Worm (Caenorhabditis elegans): ENCODE measurements around the gene H03G16.1.

The H03G16.1 gene

ce11 chrX:15052385-15052784 lies 1.3 kb upstream of the H03G16.1 start, which contains the start of gene H03G16.6:
Gene H03G16.6 (plus strand): TSS chrX:15052685.
- no peak for TF ChIP-seq bed-3 (GFP tag; optimal IDR thresholded peaks at IDR 0.05)
- TF ChIP-seq M03D4.4 (tag; optimal IDR thresholded peaks at IDR 0.05) = no peak
- no peak for TF ChIP-seq snpc-4 (tag; optimal IDR thresholded peaks at IDR 0.05)
- no peak for TF ChIP-seq mls-2 (tag; optimal IDR thresholded peaks at IDR 0.05)
- no peak for TF ChIP-seq unc-39 (tag; optimal IDR thresholded peaks at IDR 0.05)
- no peak for TF ChIP-seq ceh-43 (GFP tag; optimal IDR thresholded peaks at IDR 0.05)
- no peak for TF ChIP-seq lin-13 (tag; optimal IDR thresholded peaks at IDR 0.05)
- TF ChIP-seq pha-4 (tag; optimal IDR thresholded peaks at IDR 0.05) = no peak
- TF ChIP-seq nhr-2 (tag; optimal IDR thresholded peaks at IDR 0.05) = no peak
- TF ChIP-seq elt-1 (tag; optimal IDR thresholded peaks at IDR 0.05; ENCODE audit: borderline replicate concordance, insufficient read depth) = no peak
- no peak for TF ChIP-seq blmp-1 (tag; optimal IDR thresholded peaks at IDR 0.05)
- no peak for TF ChIP-seq nhr-76 (tag; optimal IDR thresholded peaks at IDR 0.05)
- TF ChIP-seq ztf-11 (tag; optimal IDR thresholded peaks at IDR 0.05) = no peak
- no peak for TF ChIP-seq hlh-1 (tag; optimal IDR thresholded peaks at IDR 0.05)
- no peak for TF ChIP-seq lin-32 (GFP tag; optimal IDR thresholded peaks at IDR 0.05)
- TF ChIP-seq mab-5 (tag; optimal IDR thresholded peaks at IDR 0.05) = no peak

ce11 chrX:15055914-15056313 lies 2.2 kb downstream of the H03G16.1 start, which contains the start of gene H03G16.7:
Gene H03G16.7 (minus strand): TSS chrX:15056014.
- TF ChIP-seq M03D4.4 (tag; optimal IDR thresholded peaks at IDR 0.05) (no peak), tbx-8 (GFP tag; optimal IDR thresholded peaks at IDR 0.05) (no peak), nhr-76 (tag; optimal IDR thresholded peaks at IDR 0.05) (no peak), zip-8 (tag; optimal IDR thresholded peaks at IDR 0.05) (no peak), blmp-1 (tag; optimal IDR thresholded peaks at IDR 0.05) (no peak), ceh-39 (tag; optimal IDR thresholded peaks at IDR 0.05) (no peak), ceh-43 (GFP tag; optimal IDR thresholded peaks at IDR 0.05) (no peak), ceh-83 (GFP tag; optimal IDR thresholded peaks at IDR 0.05) (no peak), lin-32 (GFP tag; optimal IDR thresholded peaks at IDR 0.05) (no peak), unc-120 (tag; optimal IDR thresholded peaks at IDR 0.05; ENCODE audit: poor library complexity, severe bottlenecking) (no peak), lin-13 (tag; optimal IDR thresholded peaks at IDR 0.05) (no peak), nhr-12 (tag; optimal IDR thresholded peaks at IDR 0.05) (no peak), bed-3 (GFP tag; optimal IDR thresholded peaks at IDR 0.05) (no peak), hlh-1 (tag; optimal IDR thresholded peaks at IDR 0.05) (no peak)

ce11 chrX:15056737-15057136 lies 3.1 kb downstream of the H03G16.1 start, which contains the start of gene H03G16.5:
Gene H03G16.5 (minus strand): TSS chrX:15056837.
- TF ChIP-seq unc-62 (GFP tag; optimal IDR thresholded peaks at IDR 0.05) = no peak
- no peak for TF ChIP-seq lin-13 (tag; optimal IDR thresholded peaks at IDR 0.05)
- no peak for TF ChIP-seq nhr-28 (tag; optimal IDR thresholded peaks at IDR 0.05)
- TF ChIP-seq hlh-1 (tag; optimal IDR thresholded peaks at IDR 0.05) = no peak
- no peak for TF ChIP-seq flh-1 (GFP tag; optimal IDR thresholded peaks at IDR 0.05)
- TF ChIP-seq bed-3 (GFP tag; optimal IDR thresholded peaks at IDR 0.05) = no peak
- no peak for TF ChIP-seq drap-1 (GFP tag; optimal IDR thresholded peaks at IDR 0.05)
- TF ChIP-seq nhr-12 (tag; optimal IDR thresholded peaks at IDR 0.05) = no peak
- TF ChIP-seq pha-4 (tag; optimal IDR thresholded peaks at IDR 0.05) = no peak
- no peak for TF ChIP-seq ces-1 (GFP tag; optimal IDR thresholded peaks at IDR 0.05)
- no peak for TF ChIP-seq cnd-1 (tag; optimal IDR thresholded peaks at IDR 0.05)
- no peak for TF ChIP-seq ceh-83 (GFP tag; optimal IDR thresholded peaks at IDR 0.05)

ce11 chrX:15057900-15058299 lies 4.2 kb downstream of the H03G16.1 start:
- TF ChIP-seq ceh-83 (GFP tag; optimal IDR thresholded peaks at IDR 0.05) = no peak
- TF ChIP-seq nhr-76 (tag; optimal IDR thresholded peaks at IDR 0.05) = no peak
- TF ChIP-seq nhr-2 (tag; optimal IDR thresholded peaks at IDR 0.05) = no peak
- no peak for TF ChIP-seq ceh-43 (GFP tag; optimal IDR thresholded peaks at IDR 0.05)
- TF ChIP-seq lin-32 (GFP tag; optimal IDR thresholded peaks at IDR 0.05) = no peak
- no peak for TF ChIP-seq unc-62 (GFP tag; optimal IDR thresholded peaks at IDR 0.05)
- TF ChIP-seq elt-1 (tag; optimal IDR thresholded peaks at IDR 0.05; ENCODE audit: borderline replicate concordance, insufficient read depth) = no peak
- TF ChIP-seq ceh-39 (tag; optimal IDR thresholded peaks at IDR 0.05) = no peak
- no peak for TF ChIP-seq M03D4.4 (tag; optimal IDR thresholded peaks at IDR 0.05)
- no peak for TF ChIP-seq unc-120 (tag; optimal IDR thresholded peaks at IDR 0.05; ENCODE audit: poor library complexity, severe bottlenecking)
- TF ChIP-seq ham-2 (GFP tag; optimal IDR thresholded peaks at IDR 0.05) = no peak
- TF ChIP-seq hlh-1 (tag; optimal IDR thresholded peaks at IDR 0.05) = no peak
- no peak for TF ChIP-seq mab-5 (tag; optimal IDR thresholded peaks at IDR 0.05)
- TF ChIP-seq blmp-1 (tag; optimal IDR thresholded peaks at IDR 0.05) = no peak
- no peak for TF ChIP-seq nhr-12 (tag; optimal IDR thresholded peaks at IDR 0.05)
- no peak for TF ChIP-seq cnd-1 (tag; optimal IDR thresholded peaks at IDR 0.05)
- no peak for TF ChIP-seq pha-4 (tag; optimal IDR thresholded peaks at IDR 0.05)
- TF ChIP-seq ztf-11 (tag; optimal IDR thresholded peaks at IDR 0.05) = no peak
- no peak for TF ChIP-seq lin-13 (tag; optimal IDR thresholded peaks at IDR 0.05)
- no peak for TF ChIP-seq ces-1 (GFP tag; optimal IDR thresholded peaks at IDR 0.05)

ce11 chrX:15060303-15060702 lies 6.6 kb downstream of the H03G16.1 start, which contains the start of gene fbxa-96:
Gene fbxa-96 (minus strand): TSS chrX:15060403.
- no peak for TF ChIP-seq ces-1 (GFP tag; optimal IDR thresholded peaks at IDR 0.05)
- TF ChIP-seq nhr-2 (tag; optimal IDR thresholded peaks at IDR 0.05) = no peak
- no peak for TF ChIP-seq flh-1 (GFP tag; optimal IDR thresholded peaks at IDR 0.05)
- TF ChIP-seq mep-1 (tag; optimal IDR thresholded peaks at IDR 0.05) = no peak
- no peak for TF ChIP-seq ceh-43 (GFP tag; optimal IDR thresholded peaks at IDR 0.05)
- TF ChIP-seq pha-4 (tag; optimal IDR thresholded peaks at IDR 0.05) = no peak
- no peak for TF ChIP-seq blmp-1 (tag; optimal IDR thresholded peaks at IDR 0.05)
- no peak for TF ChIP-seq lin-13 (tag; optimal IDR thresholded peaks at IDR 0.05)
- TF ChIP-seq ham-2 (GFP tag; optimal IDR thresholded peaks at IDR 0.05) = no peak
- no peak for TF ChIP-seq unc-62 (GFP tag; optimal IDR thresholded peaks at IDR 0.05)
- no peak for TF ChIP-seq zip-8 (tag; optimal IDR thresholded peaks at IDR 0.05)
- no peak for TF ChIP-seq lin-32 (GFP tag; optimal IDR thresholded peaks at IDR 0.05)
- TF ChIP-seq nhr-28 (tag; optimal IDR thresholded peaks at IDR 0.05) = no peak

Measured in whole organism, mixed stage, embryonic.